Fruit fly (Drosophila melanogaster) S2 (cell line): ENCODE data around the gene CG15577.

ENCODE experiments used
- CG8478 ChIP-seq: fragments of >200 bp; optimal IDR thresholded peaks from 2 replicates; lab custom pipeline; 2018
- CTCF ChIP-seq, 2 experiments: fragments of >200 bp; optimal IDR thresholded peaks; 2 replicates each; lab custom pipeline; 2018

CG15577 gene

dm6 chrX:4268401-4268800 lies 8.4 kb downstream of the CG15577 start, which contains the start of gene CG15572:
Gene CG15572 (plus strand): TSS chrX:4268701.
- TF ChIP-seq CG8478 (lab: Kevin White, UChicago) (no peak), CTCF (optimal IDR thresholded peaks at IDR 0.05; lab: Kevin White, UChicago) (no peak)

DNA sequence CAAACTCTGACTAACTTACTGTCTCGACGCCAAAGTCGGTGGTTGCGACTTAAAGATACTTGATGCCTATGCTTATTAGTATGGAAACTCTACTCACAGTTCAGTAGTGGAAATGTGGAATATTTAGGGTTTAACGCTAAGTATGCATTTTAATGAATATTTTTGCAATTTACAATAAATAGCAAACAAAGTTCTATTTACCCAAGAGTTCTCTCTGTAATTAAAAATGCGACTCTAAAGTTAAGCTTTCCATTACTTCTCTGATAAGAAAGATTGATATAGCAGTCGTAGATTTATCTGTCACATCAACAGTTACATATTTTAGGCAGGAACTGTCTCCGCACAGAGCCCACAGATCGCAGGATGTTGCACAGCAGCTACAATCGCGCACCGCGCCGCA lies 11.0 kb downstream of the CG15577 start, which contains the start of gene CG12691:
TSS of gene CG12691 (plus strand) at position 301 of the 400 bp plus-strand sequence.
- TF ChIP-seq CTCF (optimal IDR thresholded peaks at IDR 0.05; lab: Kevin White, UChicago) (no peak), CG8478 (lab: Kevin White, UChicago) (no peak)

DNA sequence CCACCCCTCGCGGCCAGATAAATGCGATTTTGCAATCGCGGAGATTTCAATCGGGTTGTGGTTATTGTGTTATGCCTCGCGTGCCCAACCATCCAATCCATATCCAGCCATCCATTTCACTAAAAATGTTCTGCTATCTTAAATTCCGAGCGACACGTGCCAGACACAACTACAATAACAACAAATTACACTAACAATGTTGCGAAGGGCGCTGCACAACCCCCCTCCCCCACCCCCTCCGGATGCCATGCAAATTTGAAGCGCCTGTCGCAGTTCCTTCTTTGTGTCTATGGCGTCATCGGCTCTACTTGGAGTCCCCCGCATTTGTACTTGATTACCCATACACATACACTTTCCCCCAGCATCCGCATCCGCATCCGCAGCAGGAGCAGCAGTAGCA lies 11.5 kb downstream of the CG15577 start:
- TF ChIP-seq CG8478 (lab: Kevin White, UChicago) = no peak
- TF ChIP-seq CTCF (optimal IDR thresholded peaks at IDR 0.05; lab: Kevin White, UChicago) = no peak

dm6 chrX:4264319-4264718 lies 12.5 kb downstream of the CG15577 start:
- no peak for TF ChIP-seq CG8478 (lab: Kevin White, UChicago)
- TF ChIP-seq CTCF (optimal IDR thresholded peaks at IDR 0.05; lab: Kevin White, UChicago) = no peak

- TF ChIP-seq CG8478 (lab: Kevin White, UChicago) (no peak), CTCF (optimal IDR thresholded peaks at IDR 0.05; lab: Kevin White, UChicago) (no peak)
Measured at dm6 chrX:4262661-4263060, 14.1 kb downstream of the CG15577 start.

- no peak for TF ChIP-seq CG8478 (lab: Kevin White, UChicago)
- TF ChIP-seq CTCF (optimal IDR thresholded peaks at IDR 0.05; lab: Kevin White, UChicago) = no peak
Measured at dm6 chrX:4252690-4253089, 24.1 kb downstream of the CG15577 start, which contains the start of gene CG15576. Gene CG15576 (minus strand): TSS chrX:4252790.

- TF ChIP-seq CG8478 (lab: Kevin White, UChicago) (no peak), CTCF (optimal IDR thresholded peaks at IDR 0.05; lab: Kevin White, UChicago) (no peak)
Measured at dm6 chrX:4248077-4248476, 28.7 kb downstream of the CG15577 start, which contains the start of gene CG43135. Gene CG43135 (plus strand): TSS chrX:4248377.

DNA sequence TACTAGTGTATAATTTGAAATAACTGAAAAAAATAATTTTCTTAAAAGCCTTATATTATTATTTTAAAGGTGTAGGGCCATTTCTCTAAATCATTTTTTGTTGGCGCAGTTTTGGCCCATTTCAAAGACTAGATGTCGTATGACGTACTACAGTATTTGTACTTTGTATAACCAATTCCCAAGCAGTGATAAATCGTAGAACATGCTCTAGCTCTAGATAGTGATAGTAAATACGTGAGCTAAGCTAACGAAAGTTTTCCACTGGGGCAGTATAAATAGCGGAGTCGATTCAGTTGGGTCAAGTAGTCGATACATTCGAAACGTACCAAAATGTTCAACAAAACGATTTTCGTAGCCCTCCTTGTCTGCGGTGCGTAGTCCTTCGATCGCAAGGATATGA lies 29.8 kb downstream of the CG15577 start, which contains the start of gene CG43134:
TSS of gene CG43134 (plus strand) at position 301 of the 400 bp plus-strand sequence.
- TF ChIP-seq CTCF (optimal IDR thresholded peaks at IDR 0.05; lab: Kevin White, UChicago) (no peak), CG8478 (lab: Kevin White, UChicago) (no peak)

DNA sequence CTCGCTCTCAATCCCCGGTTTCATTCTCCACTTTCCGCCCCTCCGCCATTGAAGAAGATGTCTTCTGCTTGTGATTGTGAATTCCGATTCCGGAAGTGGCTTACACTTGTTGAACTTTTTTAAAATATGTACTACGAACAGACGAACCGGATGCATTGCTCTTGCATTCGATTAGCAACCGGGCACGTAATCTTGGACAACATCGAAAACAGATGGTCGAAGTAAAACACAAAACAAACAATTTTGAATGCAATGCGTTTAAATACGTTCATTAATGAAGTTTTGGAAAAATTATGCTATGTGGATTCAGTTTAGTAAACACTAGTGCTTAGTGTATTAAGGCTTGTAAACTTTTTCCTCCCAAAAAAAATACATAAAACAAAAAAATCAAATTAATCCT lies 30.8 kb downstream of the CG15577 start, which contains the start of gene Muc4B:
TSS of gene Muc4B (minus strand) at position 101 of the 400 bp plus-strand sequence.
- TF ChIP-seq CG8478 (lab: Kevin White, UChicago) = no peak
- no peak for TF ChIP-seq CTCF (optimal IDR thresholded peaks at IDR 0.05; lab: Kevin White, UChicago)

- TF ChIP-seq CG8478 (lab: Kevin White, UChicago) = no peak
Measured at dm6 chrX:4242726-4243125, 34.1 kb downstream of the CG15577 start, which contains the start of gene Femcoat. Gene Femcoat (minus strand): TSS chrX:4242826.

DNA sequence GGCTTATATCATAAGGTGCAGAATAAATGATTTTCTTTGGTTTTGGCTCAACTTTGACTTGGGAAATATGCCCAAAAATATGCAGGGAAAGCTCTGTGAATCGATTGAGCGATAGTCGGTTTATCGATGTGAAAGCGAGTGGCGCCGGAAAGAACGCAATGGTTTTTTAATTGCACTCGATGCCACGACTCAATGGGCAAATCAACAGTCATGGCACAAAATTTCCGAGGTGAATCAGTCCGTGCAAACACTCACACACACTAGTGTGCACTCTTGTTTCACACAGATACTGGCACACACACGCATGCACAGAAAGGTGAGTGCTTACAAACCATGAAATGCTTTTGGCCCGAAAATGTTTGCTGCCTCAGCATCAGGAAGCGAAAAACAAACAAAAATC lies 36.7 kb downstream of the CG15577 start:
- TF ChIP-seq CTCF (optimal IDR thresholded peaks at IDR 0.05; lab: Kevin White, UChicago) = no peak
- no peak for TF ChIP-seq CG8478 (lab: Kevin White, UChicago)
